Worm (Caenorhabditis elegans): ENCODE measurements around the gene rps-2.

- TF ChIP-seq aly-1 (tag; optimal IDR thresholded peaks at IDR 0.05) (no peak), hnd-1 (tag; optimal IDR thresholded peaks at IDR 0.05) (no peak), tbx-11 (GFP tag; IDR thresholded peaks at IDR 0.05) (no peak)
Observed at ce11 chrIV:7938834-7939233, 12.6 kb upstream of the rps-2 start, which contains the start of gene F20D12.7.

Data from whole organism, early embryonic.